Fruit fly (Drosophila melanogaster): ENCODE results near the gene eEF2.
A peak's percentile ranks its signal among the peaks of the same experiment; 100 is the strongest.

eEF2 gene

DNA sequence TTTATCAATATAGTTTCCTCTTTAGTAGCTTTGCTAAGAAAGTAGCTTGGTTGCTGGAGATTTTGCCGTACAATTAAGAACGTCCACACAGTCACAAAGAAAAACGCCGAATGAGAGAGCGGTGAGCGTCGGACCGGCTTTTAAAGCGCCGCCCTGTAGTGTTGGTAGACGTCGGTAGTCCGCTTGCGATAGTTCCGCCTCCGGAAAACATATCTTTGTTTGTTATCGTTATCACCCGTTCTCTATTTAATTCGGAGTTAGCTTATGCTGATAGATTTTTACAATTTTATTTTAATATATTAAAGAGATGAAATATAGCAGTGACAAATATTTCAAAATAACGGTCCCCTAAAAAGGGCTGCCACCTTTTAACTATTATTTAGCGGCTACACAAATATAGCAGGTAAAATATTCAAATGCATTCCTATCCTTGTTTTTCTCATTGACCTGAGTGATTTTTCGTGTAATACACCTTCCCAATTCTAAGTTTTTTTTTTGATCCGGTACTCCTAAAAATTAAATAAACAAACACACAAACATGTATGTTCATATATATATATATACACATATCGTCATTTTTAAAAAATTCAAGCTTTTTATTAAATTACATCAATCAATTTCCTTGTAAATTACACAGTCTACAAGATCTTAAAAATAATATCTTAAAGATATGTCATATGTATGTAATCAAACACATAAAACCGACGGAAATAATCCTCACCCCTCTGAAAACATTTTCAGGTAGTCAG lies 52.0 kb downstream of the eEF2 start, which contains the start of gene Df31 (continued):
- TF ChIP-seq CG10267 (tag; optimal IDR thresholded peaks at IDR 0.05) (peak; percentile 99), Taf1 (GFP tag; IDR thresholded peaks at IDR 0.05) (no peak), sob (GFP tag; IDR thresholded peaks at IDR 0.05) (peak; percentile 92), CG9932 (GFP tag; IDR thresholded peaks at IDR 0.05) (no peak; the same call in 1 of the 2 replicates), CG16813 (GFP tag; IDR thresholded peaks at IDR 0.05; ENCODE audit: partially characterized antibody) (peak; percentile 86), org-1 (GFP tag; optimal IDR thresholded peaks at IDR 0.05) (no peak), CG43689 (GFP tag; IDR thresholded peaks at IDR 0.05) (no peak), CG10654 (GFP tag; optimal IDR thresholded peaks at IDR 0.05) (peak; percentile 24), gce (GFP tag; IDR thresholded peaks at IDR 0.05) (no peak), Mrtf (GFP tag; IDR thresholded peaks at IDR 0.05) (no peak), nmo (GFP tag; optimal IDR thresholded peaks at IDR 0.05) (peak; percentile 45), CG10979 (tag; optimal IDR thresholded peaks at IDR 0.05) (peak; percentile 23), repo (GFP tag; optimal IDR thresholded peaks at IDR 0.05) (peak; percentile 32), sens (GFP tag) (peak; percentile 92), CG18599 (GFP tag; optimal IDR thresholded peaks at IDR 0.05) (peak; percentile 69), phol (tag; optimal IDR thresholded peaks at IDR 0.05) (no peak), twi (tag; optimal IDR thresholded peaks at IDR 0.05) (peak; percentile 8), pum (GFP tag; optimal IDR thresholded peaks at IDR 0.05) (peak; percentile 51), H15 (GFP tag; IDR thresholded peaks at IDR 0.05) (no peak), BtbVII (GFP tag; optimal IDR thresholded peaks at IDR 0.05) (peak; percentile 50), CG9609 (GFP tag; optimal IDR thresholded peaks at IDR 0.05) (peak; percentile 54), CG11456 (GFP tag; IDR thresholded peaks at IDR 0.05) (no peak), Dref (GFP tag; IDR thresholded peaks at IDR 0.05) (peak; percentile 85), CG9437 (GFP tag; optimal IDR thresholded peaks at IDR 0.05) (no peak), CG7271 (tag; optimal IDR thresholded peaks at IDR 0.05) (peak; percentile 24), CG18262 (tag; optimal IDR thresholded peaks at IDR 0.05) (peak; percentile 35), CG12219 (GFP tag; optimal IDR thresholded peaks at IDR 0.05) (no peak), gcm2 (GFP tag; optimal IDR thresholded peaks at IDR 0.05) (peak; percentile 57), BEAF-32 (GFP tag; optimal IDR thresholded peaks at IDR 0.05) (peak; percentile 88), CG34224 (GFP tag; IDR thresholded peaks at IDR 0.05; ENCODE audit: partially characterized antibody) (peak; percentile 83), CG2678 (tag; optimal IDR thresholded peaks at IDR 0.05) (no peak), Ets97D (GFP tag; optimal IDR thresholded peaks at IDR 0.05) (peak; percentile 74), pan (optimal IDR thresholded peaks at IDR 0.05) (no peak), pan (GFP tag; optimal IDR thresholded peaks at IDR 0.05 in 1 of 2, IDR thresholded peaks at IDR 0.05 in 1 of 2) (peak in 1 of 2 experiments; percentile 72), Lhr (GFP tag; optimal IDR thresholded peaks at IDR 0.05) (peak; percentile 76), disco-r (GFP tag; optimal IDR thresholded peaks at IDR 0.05) (no peak), tx (GFP tag; optimal IDR thresholded peaks at IDR 0.05) (peak; percentile 14), CG7928 (GFP tag; optimal IDR thresholded peaks at IDR 0.05) (peak; percentile 28), Xrp1 (GFP tag; IDR thresholded peaks at IDR 0.05) (peak; percentile 57), sr (GFP tag; IDR thresholded peaks at IDR 0.05) (no peak; the same call in 2 of the 3 replicates), kni (GFP tag; optimal IDR thresholded peaks at IDR 0.05) (no peak), Hmr (GFP tag; optimal IDR thresholded peaks at IDR 0.05) (peak; percentile 72), Kr (GFP tag; optimal IDR thresholded peaks at IDR 0.05) (peak; percentile 23), ATbp (GFP tag; optimal IDR thresholded peaks at IDR 0.05) (no peak), CG4707 (GFP tag; optimal IDR thresholded peaks at IDR 0.05) (peak; percentile 26), h (optimal IDR thresholded peaks at IDR 0.05) (no peak), CG16863 (GFP tag; optimal IDR thresholded peaks at IDR 0.05) (peak; percentile 37), da (GFP tag; optimal IDR thresholded peaks at IDR 0.05) (no peak), CG1602 (GFP tag; optimal IDR thresholded peaks at IDR 0.05) (peak; percentile 44), CG4404 (GFP tag; IDR thresholded peaks at IDR 0.05) (no peak)

Measured in whole organism, embryonic.